Worm (Caenorhabditis elegans): ENCODE results near the gene aly-3.
A peak's percentile ranks its signal among the peaks of the same experiment; 100 is the strongest.

The aly-3 gene

DNA sequence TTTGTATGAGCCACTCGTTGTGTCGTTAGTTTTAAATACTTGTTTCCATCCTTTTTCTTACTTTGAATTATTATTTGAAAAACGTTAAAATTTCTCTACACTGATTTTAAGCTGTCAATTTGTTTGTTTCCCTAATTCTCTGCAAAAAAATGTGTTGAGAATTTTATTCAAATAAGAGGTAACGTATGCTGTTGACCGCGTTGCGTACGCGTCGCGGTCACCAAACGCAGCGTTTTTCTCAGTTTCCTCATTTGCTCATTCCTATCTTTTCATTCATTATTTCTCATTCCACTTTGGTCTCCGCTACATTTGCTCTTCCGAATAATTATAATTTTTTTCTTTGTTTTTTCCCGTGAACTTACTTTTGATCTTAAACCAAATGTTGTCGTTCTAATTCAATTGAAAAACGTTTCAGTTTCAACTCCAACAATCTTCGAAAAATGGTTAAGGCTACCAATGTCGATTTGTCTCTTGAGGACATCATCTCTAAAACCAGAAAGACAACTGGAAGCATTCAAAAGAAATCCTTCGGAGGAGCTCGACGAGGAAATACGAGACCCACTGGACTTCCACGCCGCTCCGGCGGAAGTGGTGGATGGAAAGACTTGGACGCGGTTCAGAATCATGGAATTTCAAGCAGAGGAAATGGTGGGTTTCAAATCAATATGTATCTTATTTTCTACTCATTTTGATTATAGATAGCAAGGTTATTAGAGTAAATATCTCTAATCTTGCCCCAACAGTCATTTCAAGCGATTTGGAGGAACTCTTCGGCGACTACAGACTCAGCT is at the start of gene aly-3:
TSS of gene aly-3 (plus strand) at position 409 of the 791 bp plus-strand sequence.
- no peak for TF ChIP-seq nhr-102 (tag; optimal IDR thresholded peaks at IDR 0.05)
- no peak for TF ChIP-seq nhr-25 (tag; optimal IDR thresholded peaks at IDR 0.05; ENCODE audit: borderline replicate concordance, insufficient read depth)
- no peak for TF ChIP-seq nhr-10 (tag; optimal IDR thresholded peaks at IDR 0.05)
- no peak for TF ChIP-seq daf-16 (GFP tag; optimal IDR thresholded peaks at IDR 0.05)
- peak; percentile 44 for TF ChIP-seq daf-16 (tag; optimal IDR thresholded peaks at IDR 0.05)
- peak in 1 of 2 experiments; percentile 57 for TF ChIP-seq lsy-2 (tag; optimal IDR thresholded peaks at IDR 0.05)
- peak; percentile 39 for TF ChIP-seq dve-1 (tag; optimal IDR thresholded peaks at IDR 0.05; ENCODE audit: insufficient read depth)
- TF ChIP-seq lin-39 (tag; optimal IDR thresholded peaks at IDR 0.05): no peak
- peak; percentile 47 for TF ChIP-seq mep-1 (tag; optimal IDR thresholded peaks at IDR 0.05)
- TF ChIP-seq aha-1 (tag): peak; percentile 92
- TF ChIP-seq dmd-6 (GFP tag; IDR thresholded peaks at IDR 0.05): no peak
- peak in 1 of 2 experiments; percentile 39 for TF ChIP-seq unc-62 (GFP tag; optimal IDR thresholded peaks at IDR 0.05 in 1 of 2)
- no peak for TF ChIP-seq unc-62 (tag; optimal IDR thresholded peaks at IDR 0.05)
- no peak for TF ChIP-seq hlh-30 (tag; optimal IDR thresholded peaks at IDR 0.05; ENCODE audit: insufficient read depth)
- peak; percentile 49; the same call in 1 of the 2 replicates for TF ChIP-seq lin-38 (GFP tag; IDR thresholded peaks at IDR 0.05)
- no peak for TF ChIP-seq F10B5.3 (tag; optimal IDR thresholded peaks at IDR 0.05)
- TF ChIP-seq lin-1 (GFP tag; IDR thresholded peaks at IDR 0.05): no peak
- peak; percentile 64 for TF ChIP-seq mes-2 (tag; optimal IDR thresholded peaks at IDR 0.05; ENCODE audit: poor library complexity, severe bottlenecking)
- peak; percentile 12 for TF ChIP-seq dpl-1 (GFP tag; optimal IDR thresholded peaks at IDR 0.05)

DNA sequence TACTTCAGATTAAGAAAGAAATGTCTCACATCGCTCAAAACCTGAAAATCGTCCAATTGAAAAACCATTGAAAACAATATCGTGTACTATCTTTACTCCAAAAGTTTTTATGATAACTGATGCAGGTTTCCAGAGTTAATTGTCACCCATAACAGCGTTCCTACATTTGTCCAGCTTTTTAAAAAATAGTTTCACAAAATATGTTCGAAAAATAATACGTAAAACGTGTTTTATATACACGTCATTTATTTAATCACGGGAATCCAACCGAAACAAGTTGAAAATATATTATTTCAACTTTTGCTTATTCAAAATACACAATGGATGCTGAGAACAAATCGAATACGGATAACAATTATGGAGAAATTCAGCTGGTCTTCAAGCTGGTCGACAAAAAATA is 47.6 kb upstream of the aly-3 start, which contains the start of gene K08E4.7:
TSS of gene K08E4.7 (plus strand) at position 301 of the 400 bp plus-strand sequence.
- TF ChIP-seq rbr-2 (tag; optimal IDR thresholded peaks at IDR 0.05) (no peak), madf-5 (GFP tag; IDR thresholded peaks at IDR 0.05) (no peak), egl-43 (GFP tag; IDR thresholded peaks at IDR 0.05) (no peak), ceh-82 (tag; optimal IDR thresholded peaks at IDR 0.05) (no peak)

DNA sequence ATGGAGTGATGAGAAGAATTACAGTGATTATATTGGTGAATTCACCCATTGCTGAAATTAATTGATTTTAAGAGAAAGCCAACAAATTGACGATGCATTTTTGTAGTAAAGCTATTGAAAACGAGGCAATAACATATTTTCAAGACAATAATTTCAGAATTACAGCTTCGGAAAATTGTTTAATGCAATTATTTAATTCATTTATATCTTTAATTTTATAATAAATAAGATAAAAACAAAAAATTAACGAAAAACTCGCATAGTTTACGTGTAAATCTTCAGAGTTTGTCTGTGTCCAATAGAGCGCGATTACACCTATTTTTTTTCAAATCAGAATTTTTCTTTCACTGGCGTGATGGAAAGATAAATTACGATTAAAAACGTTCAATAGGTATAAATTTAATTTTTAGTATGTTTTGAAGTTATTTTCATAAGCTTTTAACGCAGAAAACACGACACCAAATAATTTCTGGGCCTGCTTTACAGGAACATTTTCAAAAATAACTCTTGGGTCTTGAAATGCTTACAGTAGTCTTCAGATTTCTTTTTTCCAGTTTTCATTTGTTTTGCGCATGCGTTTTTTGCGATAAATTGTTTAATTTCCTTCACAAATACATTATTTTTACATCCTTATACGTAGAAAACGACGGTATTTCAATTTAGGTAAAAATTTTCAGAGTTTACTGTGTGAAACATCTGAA is 44.8 kb upstream of the aly-3 start, which contains the start of gene tmed-1:
TSS of gene tmed-1 (minus strand) at position 51 of the 701 bp plus-strand sequence.
- TF ChIP-seq dmd-9 (GFP tag; IDR thresholded peaks at IDR 0.05) (no peak), spr-1 (tag; optimal IDR thresholded peaks at IDR 0.05) (no peak), nhr-48 (tag; optimal IDR thresholded peaks at IDR 0.05) (no peak), saeg-2 (GFP tag; IDR thresholded peaks at IDR 0.05) (no peak), skn-1 (tag; optimal IDR thresholded peaks at IDR 0.05) (no peak)

DNA sequence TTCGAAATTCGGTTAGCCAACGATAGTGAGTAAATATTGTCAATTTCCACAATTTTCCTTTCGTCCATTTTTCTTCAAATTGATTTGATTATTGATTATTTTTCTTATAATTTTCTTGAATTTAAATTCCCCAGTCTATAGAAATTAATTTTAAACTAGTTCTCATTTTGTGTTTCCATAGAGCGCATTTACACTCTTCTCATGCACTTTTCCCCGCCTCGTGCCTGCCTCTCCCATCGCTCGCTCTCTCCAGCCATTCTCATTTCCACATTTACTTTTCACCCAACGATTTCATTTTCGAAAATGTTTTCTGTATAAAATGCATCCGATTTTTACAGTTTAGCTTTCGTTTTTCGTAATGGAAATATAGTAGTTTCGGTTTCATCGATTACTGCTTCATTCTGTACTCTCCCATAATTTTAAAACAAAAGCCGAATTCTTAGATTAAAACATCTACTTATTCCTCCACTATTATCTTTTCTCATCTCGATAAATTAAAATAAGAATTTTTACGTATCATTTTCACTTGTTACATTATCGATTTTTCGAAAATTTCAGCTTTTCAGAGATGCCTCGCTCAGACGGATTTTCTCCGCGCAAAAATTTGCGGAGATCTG is 44.1 kb upstream of the aly-3 start, which contains the start of gene lex-1:
TSS of gene lex-1 (plus strand) at position 567 of the 617 bp plus-strand sequence.
- peak; percentile 46 for TF ChIP-seq mep-1 (tag; optimal IDR thresholded peaks at IDR 0.05)
- no peak for TF ChIP-seq nhr-6 (tag; optimal IDR thresholded peaks at IDR 0.05)
- peak; percentile 81 for TF ChIP-seq lin-38 (GFP tag; IDR thresholded peaks at IDR 0.05)
- TF ChIP-seq snpc-4 (tag; optimal IDR thresholded peaks at IDR 0.05): no peak
- TF ChIP-seq snpc-1.2 (GFP tag; IDR thresholded peaks at IDR 0.05): no peak
- no peak for TF ChIP-seq fos-1 (tag; optimal IDR thresholded peaks at IDR 0.05)
- TF ChIP-seq dpl-1 (GFP tag; optimal IDR thresholded peaks at IDR 0.05): peak; percentile 69
- no peak for TF ChIP-seq F10B5.3 (tag; optimal IDR thresholded peaks at IDR 0.05)
- no peak for TF ChIP-seq lir-3 (tag; optimal IDR thresholded peaks at IDR 0.05)
- TF ChIP-seq hif-1 (tag; optimal IDR thresholded peaks at IDR 0.05): peak in 1 of 2 experiments; percentile 1
- TF ChIP-seq hlh-30 (tag; optimal IDR thresholded peaks at IDR 0.05; ENCODE audit: insufficient read depth): peak; percentile 90
- 0 out of 2 replicates have a peak, but pooled peaks have one; percentile 25 for TF ChIP-seq hmg-1.1 (GFP tag; IDR thresholded peaks at IDR 0.05)
- peak; percentile 19 for TF ChIP-seq nhr-28 (tag; optimal IDR thresholded peaks at IDR 0.05)
- TF ChIP-seq nhr-25 (tag; optimal IDR thresholded peaks at IDR 0.05; ENCODE audit: borderline replicate concordance, insufficient read depth): no peak
- TF ChIP-seq ctbp-1 (GFP tag; IDR thresholded peaks at IDR 0.05): no peak
- TF ChIP-seq ZK337.2 (GFP tag; IDR thresholded peaks at IDR 0.05): no peak
- no peak for TF ChIP-seq mdt-29 (GFP tag; IDR thresholded peaks at IDR 0.05)
- TF ChIP-seq nhr-42 (GFP tag; IDR thresholded peaks at IDR 0.05): no peak
- no peak for TF ChIP-seq dve-1 (tag; optimal IDR thresholded peaks at IDR 0.05; ENCODE audit: insufficient read depth)
- no peak for TF ChIP-seq duxl-1 (tag; optimal IDR thresholded peaks at IDR 0.05; ENCODE audit: poor library complexity)
- TF ChIP-seq lin-13 (GFP tag; optimal IDR thresholded peaks at IDR 0.05): no peak
